Worm (Caenorhabditis elegans) whole organism, L1 larva: Measurements from ENCODE around the gene oac-20.
A peak's percentile ranks its signal among the peaks of the same experiment; 100 is the strongest.

ENCODE experiments used
- C04F5.9 ChIP-seq: sonication (generic microtip); optimal IDR thresholded peaks from 2 replicates; lab custom pipeline; 2016; ENCODE audit warnings: missing genetic modification characterization, missing compliant biosample characterization
- F16B12.6 ChIP-seq: fragments of 150-350 bp; optimal IDR thresholded peaks from 2 replicates; lab custom pipeline; 2014; ENCODE audit warnings: missing biosample characterization, missing genetic modification characterization
- Y116A8C.19 ChIP-seq: sonication (generic microtip); optimal IDR thresholded peaks from 2 replicates; lab custom pipeline; 2016; ENCODE audit warnings: missing compliant biosample characterization, missing genetic modification characterization, borderline replicate concordance
- aha-1 ChIP-seq: fragments of 150-350 bp; optimal IDR thresholded peaks from 2 replicates; lab custom pipeline; 2014; ENCODE audit warnings: missing biosample characterization, missing genetic modification characterization
- alr-1 ChIP-seq: fragments of 200-800 bp; sonication (Bioruptor generic); optimal IDR thresholded peaks from 2 replicates; lab custom pipeline; 2018; ENCODE audit warnings: borderline replicate concordance, mild to moderate bottlenecking, missing genetic modification characterization, missing compliant biosample characterization
- ceh-63 ChIP-seq: fragments of 200-800 bp; sonication (Bioruptor generic); optimal IDR thresholded peaks from 2 replicates; lab custom pipeline; 2018; ENCODE audit warnings: mild to moderate bottlenecking, missing genetic modification characterization, missing compliant biosample characterization
- ceh-8 ChIP-seq: fragments of 200-800 bp; sonication (Bioruptor generic); optimal IDR thresholded peaks from 2 replicates; lab custom pipeline; 2018; ENCODE audit warnings: mild to moderate bottlenecking, missing genetic modification characterization, moderate library complexity, missing compliant biosample characterization
- ceh-88 ChIP-seq: fragments of 200-800 bp; sonication (Bioruptor generic); IDR thresholded peaks from 2 replicates; pipeline ENCODE4 v1.3.6; 2022; ENCODE audit warnings: missing genetic modification characterization, missing compliant biosample characterization
- ceh-90 ChIP-seq: sonication (generic microtip); optimal IDR thresholded peaks from 2 replicates; lab custom pipeline; 2016; ENCODE audit warnings: missing genetic modification characterization, missing compliant biosample characterization
- dsc-1 ChIP-seq: sonication (generic microtip); optimal IDR thresholded peaks from 2 replicates; lab custom pipeline; 2016; ENCODE audit warnings: mild to moderate bottlenecking, missing genetic modification characterization, missing compliant biosample characterization
- efl-1 ChIP-seq, 4 experiments: fragments of 150-350 bp; optimal IDR thresholded peaks in 3 of 4; peaks in 1 of 4; 1 replicate in 1 of 4; 2 replicates in 3 of 4; lab custom pipeline; 2014; ENCODE audit warnings: missing biosample characterization in 2 of 4, missing genetic modification characterization in 2 of 4, missing genetic modification reagents in 2 of 4
- elt-2 ChIP-seq: sonication (generic microtip); optimal IDR thresholded peaks from 2 replicates; lab custom pipeline; 2016; ENCODE audit warnings: missing genetic modification characterization, mild to moderate bottlenecking, inconsistent platforms, missing compliant biosample characterization, missing genetic modification reagents
- fkh-8 ChIP-seq: sonication (generic microtip); optimal IDR thresholded peaks from 2 replicates; lab custom pipeline; 2016; ENCODE audit warnings: mild to moderate bottlenecking, missing genetic modification characterization, missing compliant biosample characterization
- fos-1 ChIP-seq: fragments of 150-350 bp; optimal IDR thresholded peaks from 2 replicates; lab custom pipeline; 2014; ENCODE audit warnings: missing biosample characterization, missing genetic modification characterization
- lin-39 ChIP-seq: fragments of 150-350 bp; optimal IDR thresholded peaks from 2 replicates; lab custom pipeline; 2014; ENCODE audit warnings: missing biosample characterization, missing genetic modification reagents, missing genetic modification characterization
- mab-9 ChIP-seq: fragments of 200-800 bp; sonication (Bioruptor generic); IDR thresholded peaks from 2 replicates; pipeline ENCODE4 v1.3.6; 2022; ENCODE audit warnings: missing genetic modification reagents, missing genetic modification characterization, missing compliant biosample characterization
- mdl-1 ChIP-seq, 2 experiments: fragments of 150-350 bp; optimal IDR thresholded peaks; 2 replicates each; lab custom pipeline; 2014 to 2017; ENCODE audit warnings: missing biosample characterization in 2 of 2, missing genetic modification characterization in 2 of 2, inconsistent platforms in 1 of 2
- nhr-12 ChIP-seq: sonication (generic microtip); optimal IDR thresholded peaks from 2 replicates; lab custom pipeline; 2017; ENCODE audit warnings: missing biosample characterization, missing genetic modification characterization
- nhr-19 ChIP-seq: fragments of 200-800 bp; sonication (Bioruptor generic); conservative IDR thresholded peaks from 2 replicates; pipeline ENCODE4 v1.3.6; 2022; ENCODE audit warnings: missing genetic modification characterization, missing compliant biosample characterization
- nhr-20 ChIP-seq: sonication (generic microtip); optimal IDR thresholded peaks from 2 replicates; lab custom pipeline; 2016; ENCODE audit warnings: mild to moderate bottlenecking, missing genetic modification characterization, missing compliant biosample characterization
- nhr-76 ChIP-seq: sonication (generic microtip); optimal IDR thresholded peaks from 2 replicates; lab custom pipeline; 2017; ENCODE audit warnings: missing biosample characterization, missing genetic modification characterization
- nhr-77 ChIP-seq: fragments of 150-350 bp; optimal IDR thresholded peaks from 2 replicates; lab custom pipeline; 2014; ENCODE audit warnings: missing biosample characterization, missing genetic modification characterization
- nhr-85 ChIP-seq: sonication (generic microtip); peaks from one replicate; lab custom pipeline; 2016; ENCODE audit warnings: missing genetic modification characterization, inconsistent platforms, missing compliant biosample characterization
- pag-3 ChIP-seq: sonication (generic microtip); optimal IDR thresholded peaks from 2 replicates; lab custom pipeline; 2017; ENCODE audit warnings: missing genetic modification characterization, mild to moderate bottlenecking, missing compliant biosample characterization, antibody characterized with exemption, borderline replicate concordance; ENCODE audit not compliant: insufficient read depth
- pax-3 ChIP-seq: fragments of 200-800 bp; sonication (Bioruptor generic); optimal IDR thresholded peaks from 2 replicates; lab custom pipeline; 2018; ENCODE audit warnings: mild to moderate bottlenecking, missing genetic modification characterization, moderate library complexity, missing compliant biosample characterization
- rnt-1 ChIP-seq: sonication (generic microtip); optimal IDR thresholded peaks from 2 replicates; lab custom pipeline; 2016; ENCODE audit warnings: mild to moderate bottlenecking, missing genetic modification characterization, moderate library complexity, missing compliant biosample characterization
- snpc-4 ChIP-seq: fragments of 150-350 bp; optimal IDR thresholded peaks from 2 replicates; lab custom pipeline; 2014; ENCODE audit warnings: missing biosample characterization, missing genetic modification characterization
- snu-23 ChIP-seq: sonication (generic microtip); optimal IDR thresholded peaks from 2 replicates; lab custom pipeline; 2016; ENCODE audit warnings: missing genetic modification characterization, missing compliant biosample characterization
- swsn-7 ChIP-seq: sonication (generic microtip); optimal IDR thresholded peaks from 2 replicates; lab custom pipeline; 2016; ENCODE audit warnings: missing genetic modification characterization, missing compliant biosample characterization
- tbx-2 ChIP-seq: sonication (generic microtip); optimal IDR thresholded peaks from 2 replicates; lab custom pipeline; 2016; ENCODE audit warnings: missing genetic modification characterization, missing compliant biosample characterization
- vab-15 ChIP-seq: sonication (generic microtip); optimal IDR thresholded peaks from 2 replicates; lab custom pipeline; 2017; ENCODE audit warnings: missing genotype, mild to moderate bottlenecking, missing genetic modification characterization, missing compliant biosample characterization
- xbp-1 ChIP-seq: sonication (generic microtip); optimal IDR thresholded peaks from 2 replicates; lab custom pipeline; 2016; ENCODE audit warnings: missing genetic modification characterization, missing compliant biosample characterization
- zag-1 ChIP-seq: fragments of 150-350 bp; optimal IDR thresholded peaks from 2 replicates; lab custom pipeline; 2014; ENCODE audit warnings: missing biosample characterization, missing genetic modification characterization
- zip-4 ChIP-seq: fragments of 200-800 bp; sonication (Bioruptor generic); optimal IDR thresholded peaks from 2 replicates; lab custom pipeline; 2018; ENCODE audit warnings: mild to moderate bottlenecking, missing genetic modification characterization, moderate library complexity, missing compliant biosample characterization
- ztf-11 ChIP-seq, 2 experiments: sonication (generic microtip); optimal IDR thresholded peaks; 2 replicates each; lab custom pipeline; 2016 to 2017; ENCODE audit warnings: missing genetic modification characterization in 2 of 2, missing biosample characterization in 1 of 2, missing compliant biosample characterization in 1 of 2

Gene oac-20

DNA sequence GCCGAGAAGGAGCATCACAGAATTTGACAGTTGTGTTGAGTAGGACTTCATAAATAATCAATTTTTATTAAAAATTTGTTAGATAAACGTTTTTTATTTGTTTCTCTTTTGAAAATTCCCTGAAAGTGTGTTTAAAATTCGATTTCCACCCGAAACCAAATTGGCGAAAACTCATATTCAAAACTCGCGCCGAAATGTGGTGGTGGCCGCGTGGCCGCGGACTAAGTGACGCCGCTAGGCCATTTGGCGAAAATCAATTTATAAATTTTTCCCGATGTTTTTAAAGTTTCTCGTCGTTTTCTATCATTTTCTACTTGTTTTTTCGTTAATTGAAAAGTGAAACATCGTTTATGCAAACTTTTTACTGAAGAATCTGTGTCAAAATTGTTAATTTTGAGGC lies 44.1 kb downstream of the oac-20 start (continued):
- TF ChIP-seq swsn-7, result peak; percentile 52
- TF ChIP-seq dsc-1 (tag; lab: Kevin White, UChicago), result peak; percentile 52
- TF ChIP-seq pax-3 (tag; lab: Kevin White, UChicago), result peak; percentile 40
- TF ChIP-seq vab-15 (tag; lab: Kevin White, UChicago), result no peak
- TF ChIP-seq mdl-1 (tag; optimal IDR thresholded peaks at IDR 0.05; lab: Kevin White, UChicago), result no peak
- TF ChIP-seq aha-1 (tag; lab: Kevin White, UChicago), result no peak
- TF ChIP-seq ceh-90 (tag; lab: Kevin White, UChicago), result peak; percentile 87
- no peak for TF ChIP-seq C04F5.9
- peak; percentile 30 for TF ChIP-seq Y116A8C.19 (tag; lab: Kevin White, UChicago)
- no peak for TF ChIP-seq fos-1 (tag; lab: Kevin White, UChicago)
- TF ChIP-seq tbx-2, result no peak
- peak; percentile 92 to 95 for TF ChIP-seq efl-1 (optimal IDR thresholded peaks at IDR 0.05; lab: Kevin White, UChicago)
- TF ChIP-seq efl-1 (GFP tag; optimal IDR thresholded peaks at IDR 0.05 in 1 of 2; lab: Kevin White, UChicago), result peak; percentile 92 to 99
- no peak for TF ChIP-seq ceh-88 (GFP tag; lab: Robert Waterston, UW)
- peak; percentile 55 for TF ChIP-seq xbp-1 (tag; lab: Kevin White, UChicago)
- TF ChIP-seq alr-1 (tag; lab: Kevin White, UChicago), result no peak
- TF ChIP-seq nhr-85 (tag; lab: Kevin White, UChicago), result peak; percentile 76
- TF ChIP-seq fkh-8, result no peak
- no peak for TF ChIP-seq F16B12.6 (tag; lab: Kevin White, UChicago)
- TF ChIP-seq nhr-12 (tag; lab: Kevin White, UChicago), result no peak
- no peak; the same call in 1 of the 2 replicates for TF ChIP-seq nhr-19 (GFP tag; lab: Robert Waterston, UW)

DNA sequence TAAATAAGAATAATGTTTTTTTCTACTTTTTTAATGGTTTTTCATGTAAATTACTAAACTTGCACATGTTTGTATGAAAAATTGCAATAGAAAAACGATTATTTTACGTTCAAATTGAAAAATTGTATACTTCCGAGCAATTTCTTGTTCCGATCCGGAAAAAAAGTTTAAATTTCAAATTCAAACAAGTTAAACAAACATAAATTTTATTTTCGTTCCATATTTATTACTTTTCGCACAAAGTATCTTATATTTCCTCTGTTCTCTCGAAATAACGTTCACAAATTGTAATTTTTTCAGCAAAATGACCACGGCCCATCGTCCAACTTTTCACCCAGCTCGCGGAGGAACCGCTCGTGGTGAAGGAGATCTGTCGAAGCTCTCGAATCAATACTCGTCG lies 44.5 kb downstream of the oac-20 start, which contains the start of gene cwc-15:
TSS of gene cwc-15 (plus strand) at position 301 of the 400 bp plus-strand sequence.
- no peak for TF ChIP-seq nhr-77 (tag; lab: Kevin White, UChicago)
- TF ChIP-seq snu-23 (GFP tag; lab: Kevin White, UChicago), result no peak
- TF ChIP-seq zip-4 (GFP tag; lab: Kevin White, UChicago), result no peak
- TF ChIP-seq ztf-11 (tag; optimal IDR thresholded peaks at IDR 0.05; lab: Kevin White, UChicago), result no peak
- no peak for TF ChIP-seq nhr-12 (tag; lab: Kevin White, UChicago)
- no peak for TF ChIP-seq snpc-4 (tag; lab: Kevin White, UChicago)
- no peak for TF ChIP-seq zag-1 (tag; lab: Kevin White, UChicago)
- no peak for TF ChIP-seq F16B12.6 (tag; lab: Kevin White, UChicago)
- no peak for TF ChIP-seq nhr-76 (tag; lab: Kevin White, UChicago)
- TF ChIP-seq nhr-20 (tag; lab: Kevin White, UChicago), result no peak
- TF ChIP-seq lin-39, result no peak
- TF ChIP-seq pag-3, result no peak
- no peak for TF ChIP-seq mab-9 (GFP tag; lab: Robert Waterston, UW)

- TF ChIP-seq ceh-8 (peak; percentile 5), nhr-85 (tag; lab: Kevin White, UChicago) (no peak), ceh-63 (no peak)
Measured at ce11 chrV:16023559-16023958, 45.0 kb downstream of the oac-20 start.

DNA sequence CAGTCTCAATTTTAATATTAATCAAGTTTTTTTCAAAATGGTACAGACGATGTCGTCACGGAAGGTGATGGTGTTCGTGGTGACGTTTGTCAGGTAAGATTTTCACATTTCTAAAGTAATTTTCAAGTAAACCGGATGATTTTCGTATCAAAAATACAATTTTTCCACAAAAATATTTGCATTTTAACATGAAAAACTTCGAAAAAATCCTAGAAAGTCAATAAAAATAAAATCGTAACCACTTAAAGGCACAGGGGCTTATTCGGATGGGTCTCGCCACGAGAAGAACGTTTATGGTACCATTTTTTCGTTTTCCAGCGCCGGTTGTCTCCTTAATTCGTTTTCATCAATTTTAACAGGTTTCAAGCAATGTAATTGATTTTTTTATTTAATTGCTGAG lies 45.8 kb downstream of the oac-20 start, which contains the start of gene T10C6.6:
TSS of gene T10C6.6 (plus strand) at position 27 of the 400 bp plus-strand sequence.
- no peak for TF ChIP-seq efl-1 (optimal IDR thresholded peaks at IDR 0.05; lab: Kevin White, UChicago)
- peak in 1 of 2 experiments; percentile 82 for TF ChIP-seq efl-1 (GFP tag; optimal IDR thresholded peaks at IDR 0.05 in 1 of 2; lab: Kevin White, UChicago)
- TF ChIP-seq rnt-1 (tag; lab: Kevin White, UChicago), result no peak
- no peak for TF ChIP-seq nhr-20 (tag; lab: Kevin White, UChicago)
- TF ChIP-seq elt-2 (tag; lab: Kevin White, UChicago), result peak; percentile 27
- TF ChIP-seq, all 84 proteins: peak for 2
